Fruit fly (Drosophila melanogaster) whole organism, prepupa: ENCODE measurements around the gene HSPBAP1.

Source experiments
- CG10669 ChIP-seq: fragments of 200-800 bp; sonication (Bioruptor generic); optimal IDR thresholded peaks from 3 replicates; lab custom pipeline; 2018; ENCODE audit warnings: missing biosample characterization, mild to moderate bottlenecking, missing genetic modification characterization, moderate library complexity
- CG15336 ChIP-seq: fragments of 200-800 bp; sonication (Bioruptor generic); IDR thresholded peaks from 2 replicates; pipeline ENCODE4 v1.3.6; 2022; ENCODE audit warnings: missing biosample characterization, missing genetic modification characterization
- CG16779 ChIP-seq: fragments of 200-800 bp; sonication (Bioruptor generic); optimal IDR thresholded peaks from 3 replicates; lab custom pipeline; 2017; ENCODE audit warnings: missing biosample characterization, mild to moderate bottlenecking, missing genetic modification characterization
- CG31627 ChIP-seq: fragments of 200-800 bp; sonication (Bioruptor generic); optimal IDR thresholded peaks from 3 replicates; lab custom pipeline; 2016; ENCODE audit warnings: missing biosample characterization, missing genetic modification characterization
- CG32006 ChIP-seq: fragments of 200-800 bp; sonication (Bioruptor generic); optimal IDR thresholded peaks from 3 replicates; lab custom pipeline; 2017; ENCODE audit warnings: missing biosample characterization, mild to moderate bottlenecking, missing genetic modification characterization
- CG3919 ChIP-seq: fragments of 200-800 bp; sonication (Bioruptor generic); optimal IDR thresholded peaks from 3 replicates; lab custom pipeline; 2016; ENCODE audit warnings: missing biosample characterization, missing genetic modification characterization
- CG6163 ChIP-seq: fragments of 200-800 bp; sonication (Bioruptor generic); IDR thresholded peaks from 3 replicates; pipeline ENCODE4 v1.3.6; 2022; ENCODE audit warnings: missing biosample characterization, missing genetic modification characterization
- CG6276 ChIP-seq: fragments of 200-800 bp; sonication (Bioruptor generic); optimal IDR thresholded peaks from 2 replicates; lab custom pipeline; 2017; ENCODE audit warnings: missing biosample characterization, mild to moderate bottlenecking, missing genetic modification characterization
- CG6808 ChIP-seq: fragments of 200-800 bp; sonication (Bioruptor generic); optimal IDR thresholded peaks from 3 replicates; lab custom pipeline; 2017; ENCODE audit warnings: missing biosample characterization, missing genetic modification characterization, mild to moderate bottlenecking, moderate library complexity, missing genetic modification reagents
- CG6854 ChIP-seq: fragments of 200-800 bp; sonication (Bioruptor generic); optimal IDR thresholded peaks from 2 replicates; lab custom pipeline; 2017; ENCODE audit warnings: missing biosample characterization, mild to moderate bottlenecking, missing genetic modification characterization
- CG8119 ChIP-seq: fragments of 200-800 bp; sonication (Bioruptor generic); IDR thresholded peaks from 3 replicates; pipeline ENCODE4 v1.3.6; 2022; ENCODE audit warnings: missing biosample characterization, missing genetic modification characterization
- CG8319 ChIP-seq: fragments of 200-800 bp; sonication (Bioruptor generic); optimal IDR thresholded peaks from 3 replicates; lab custom pipeline; 2016; ENCODE audit warnings: missing biosample characterization, missing genetic modification characterization
- CG8632 ChIP-seq: fragments of 200-800 bp; sonication (Bioruptor generic); optimal IDR thresholded peaks from 3 replicates; lab custom pipeline; 2016; ENCODE audit warnings: missing biosample characterization, missing genetic modification characterization
- CG9139 ChIP-seq: fragments of 200-800 bp; sonication (Bioruptor generic); optimal IDR thresholded peaks from 3 replicates; lab custom pipeline; 2017; ENCODE audit warnings: missing biosample characterization, mild to moderate bottlenecking, missing genetic modification characterization
- Eip75B ChIP-seq: fragments of 200-800 bp; sonication (Bioruptor generic); optimal IDR thresholded peaks from 3 replicates; lab custom pipeline; 2016; ENCODE audit warnings: missing biosample characterization, missing genetic modification characterization
- Eip78C ChIP-seq: fragments of 200-800 bp; sonication (Bioruptor generic); peaks from one replicate; lab custom pipeline; 2016; ENCODE audit warnings: missing biosample characterization, missing genetic modification characterization
- Eip93F ChIP-seq: fragments of 200-800 bp; sonication (Bioruptor generic); optimal IDR thresholded peaks from 2 replicates; lab custom pipeline; 2016; ENCODE audit warnings: missing biosample characterization, mild to moderate bottlenecking, missing genetic modification characterization
- Gug ChIP-seq: fragments of 200-800 bp; sonication (Bioruptor generic); IDR thresholded peaks from 2 replicates; pipeline ENCODE4 v1.3.6; 2022; ENCODE audit warnings: missing biosample characterization, missing genetic modification characterization
- Met ChIP-seq: fragments of 200-800 bp; sonication (Bioruptor generic); optimal IDR thresholded peaks from 3 replicates; lab custom pipeline; 2016; ENCODE audit warnings: missing biosample characterization, missing genetic modification characterization
- OdsH ChIP-seq: fragments of 200-800 bp; sonication (Bioruptor generic); optimal IDR thresholded peaks from 3 replicates; lab custom pipeline; 2016; ENCODE audit warnings: missing biosample characterization, missing genetic modification characterization
- Sox102F ChIP-seq: fragments of 200-800 bp; sonication (Bioruptor generic); optimal IDR thresholded peaks from 2 replicates; lab custom pipeline; 2016; ENCODE audit warnings: missing biosample characterization, mild to moderate bottlenecking, missing genetic modification characterization
- Sox15 ChIP-seq: fragments of 200-800 bp; sonication (Bioruptor generic); optimal IDR thresholded peaks from 3 replicates; lab custom pipeline; 2016; ENCODE audit warnings: missing biosample characterization, missing genetic modification characterization
- achi ChIP-seq: fragments of 200-800 bp; sonication (Bioruptor generic); optimal IDR thresholded peaks from 3 replicates; lab custom pipeline; 2016; ENCODE audit warnings: missing biosample characterization, missing genetic modification characterization
- dac ChIP-seq: fragments of 200-800 bp; sonication (Bioruptor generic); optimal IDR thresholded peaks from 2 replicates; lab custom pipeline; 2017; ENCODE audit warnings: missing biosample characterization, mild to moderate bottlenecking, missing genetic modification characterization
- eg ChIP-seq: fragments of 200-800 bp; sonication (Bioruptor generic); IDR thresholded peaks from 3 replicates; pipeline ENCODE4 v1.3.6; 2022; ENCODE audit warnings: missing biosample characterization, missing genetic modification characterization
- esn ChIP-seq: fragments of 200-800 bp; sonication (Bioruptor generic); optimal IDR thresholded peaks from 2 replicates; lab custom pipeline; 2016; ENCODE audit warnings: missing biosample characterization, mild to moderate bottlenecking, missing genetic modification characterization, moderate library complexity
- fkh ChIP-seq: fragments of 200-800 bp; sonication (Bioruptor generic); optimal IDR thresholded peaks from 3 replicates; lab custom pipeline; 2017; ENCODE audit warnings: missing biosample characterization, mild to moderate bottlenecking, missing genetic modification characterization, moderate library complexity
- lz ChIP-seq: fragments of 200-800 bp; sonication (Bioruptor generic); optimal IDR thresholded peaks from 3 replicates; lab custom pipeline; 2016; ENCODE audit warnings: missing biosample characterization, missing genetic modification characterization
- net ChIP-seq: fragments of 200-800 bp; sonication (Bioruptor generic); optimal IDR thresholded peaks from 3 replicates; lab custom pipeline; 2016; ENCODE audit warnings: missing biosample characterization, missing genetic modification characterization
- salr ChIP-seq, 2 experiments: fragments of 200-800 bp; sonication (Bioruptor generic); optimal IDR thresholded peaks; 3 replicates each; lab custom pipeline; 2016 to 2018; ENCODE audit warnings: missing biosample characterization in 2 of 2, missing genetic modification characterization in 2 of 2, mild to moderate bottlenecking in 1 of 2
- ss ChIP-seq, 2 experiments: fragments of 200-800 bp; sonication (Bioruptor generic); optimal IDR thresholded peaks; 2 replicates in 1 of 2; 3 replicates in 1 of 2; lab custom pipeline; 2017 to 2018; ENCODE audit warnings: mild to moderate bottlenecking in 2 of 2, missing biosample characterization in 2 of 2, missing genetic modification characterization in 2 of 2, moderate library complexity in 1 of 2
- svp ChIP-seq: fragments of 200-800 bp; sonication (Bioruptor generic); peaks from one replicate; lab custom pipeline; 2016; ENCODE audit warnings: missing biosample characterization, missing genetic modification characterization
- vri ChIP-seq: fragments of 200-800 bp; sonication (Bioruptor generic); optimal IDR thresholded peaks from 3 replicates; lab custom pipeline; 2016; ENCODE audit warnings: missing biosample characterization, mild to moderate bottlenecking, missing genetic modification characterization

HSPBAP1 gene

dm6 chr3R:27694583-27694982 is 452 bp upstream of the HSPBAP1 start, which contains the start of gene Acp98AB:
Gene Acp98AB (plus strand): TSS chr3R:27694883.
- TF ChIP-seq fkh (GFP tag; lab: Kevin White, UChicago) (no peak), dac (no peak), CG10669 (GFP tag; lab: Kevin White, UChicago) (no peak), Eip75B (GFP tag; lab: Kevin White, UChicago) (no peak), CG6276 (GFP tag; lab: Kevin White, UChicago) (no peak), vri (GFP tag; lab: Kevin White, UChicago) (no peak), Gug (no peak), eg (GFP tag; lab: Robert Waterston, UW) (no peak), salr (GFP tag; optimal IDR thresholded peaks at IDR 0.05; lab: Kevin White, UChicago) (no peak), CG32006 (GFP tag; lab: Kevin White, UChicago) (no peak), lz (GFP tag; lab: Kevin White, UChicago) (no peak), CG3919 (no peak), Sox102F (GFP tag; lab: Kevin White, UChicago) (no peak), CG6163 (GFP tag; lab: Robert Waterston, UW) (no peak), Met (GFP tag; lab: Kevin White, UChicago) (no peak), CG8319 (GFP tag; lab: Kevin White, UChicago) (no peak)
- TF ChIP-seq, all 60 proteins: peak for 0

- TF ChIP-seq CG8119 (GFP tag; lab: Robert Waterston, UW) (no peak), CG15336 (peak; percentile 26; the same call in 1 of the 2 replicates), esn (GFP tag; lab: Kevin White, UChicago) (peak; percentile 31), Eip78C (GFP tag; lab: Kevin White, UChicago) (peak; percentile 54), achi (no peak)
- TF ChIP-seq, all 60 proteins: peak for 3
Measured at dm6 chr3R:27699540-27700228, 4.6 kb downstream of the HSPBAP1 start, which contains the start of gene ALiX. Gene ALiX (minus strand): TSS chr3R:27700110.

dm6 chr3R:27700229-27700573 is 5.2 kb downstream of the HSPBAP1 start, which contains the start of gene btz:
Gene btz (plus strand): TSS chr3R:27700361.
- TF ChIP-seq CG32006 (GFP tag; lab: Kevin White, UChicago) (no peak), Eip93F (GFP tag; lab: Kevin White, UChicago) (peak; percentile 28)

dm6 chr3R:27706039-27706580 is 11.1 kb downstream of the HSPBAP1 start:
- TF ChIP-seq CG6808 (GFP tag; lab: Kevin White, UChicago) = peak; percentile 19
- peak; percentile 89 for TF ChIP-seq vri (GFP tag; lab: Kevin White, UChicago)
- no peak for TF ChIP-seq CG8632
- peak; percentile 38 for TF ChIP-seq CG9139
- TF ChIP-seq CG16779 (tag; lab: Kevin White, UChicago) = peak; percentile 45
- TF ChIP-seq svp (GFP tag; lab: Kevin White, UChicago) = peak; percentile 89
- no peak for TF ChIP-seq CG31627
- peak; percentile 17 for TF ChIP-seq Eip78C (GFP tag; lab: Kevin White, UChicago)
- TF ChIP-seq OdsH (GFP tag; lab: Kevin White, UChicago) = no peak
- peak; percentile 46 to 59 for TF ChIP-seq ss (GFP tag; optimal IDR thresholded peaks at IDR 0.05; lab: Kevin White, UChicago)
- TF ChIP-seq CG6276 (GFP tag; lab: Kevin White, UChicago) = peak; percentile 76
- TF ChIP-seq net (GFP tag; lab: Kevin White, UChicago) = no peak
- peak; percentile 10 for TF ChIP-seq CG6854 (GFP tag; lab: Kevin White, UChicago)
- peak; percentile 21; the same call in 1 of the 3 replicates for TF ChIP-seq CG8119 (GFP tag; lab: Robert Waterston, UW)
- TF ChIP-seq Sox15 (GFP tag; lab: Kevin White, UChicago) = no peak
